Worm (Caenorhabditis elegans): ENCODE data around the gene mmab-1.

Gene mmab-1

DNA sequence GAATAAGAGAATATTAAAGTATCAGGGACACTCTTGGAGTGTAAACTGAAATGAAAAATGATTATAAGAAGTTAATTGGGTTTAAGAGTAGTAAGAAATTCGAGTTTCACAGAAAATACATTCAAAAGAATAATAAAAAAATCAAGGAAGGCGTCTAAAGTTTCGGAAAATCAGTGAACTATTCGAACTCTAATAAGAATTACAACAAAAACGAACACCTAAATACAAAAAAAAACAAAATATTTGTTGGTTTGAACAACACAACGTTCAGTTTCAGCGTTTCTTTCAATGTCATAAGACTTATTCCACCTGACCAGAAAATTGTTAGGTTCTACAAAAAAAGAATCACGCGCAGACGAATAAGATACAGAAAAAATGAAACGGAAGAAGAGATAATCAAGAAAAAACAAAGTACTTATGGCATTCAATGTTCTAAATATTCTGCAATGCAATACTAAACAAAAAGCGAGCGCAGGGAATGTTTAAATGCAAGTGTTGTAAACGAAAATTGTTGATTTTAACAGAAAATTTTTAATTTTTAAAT is 22.8 kb downstream of the mmab-1 start, which contains the start of gene nhl-2:
Gene nhl-2, minus strand, starts transcription at position 51 of the 544 bp plus-strand sequence.
- TF ChIP-seq hnd-1 (tag; optimal IDR thresholded peaks at IDR 0.05) = no peak

DNA sequence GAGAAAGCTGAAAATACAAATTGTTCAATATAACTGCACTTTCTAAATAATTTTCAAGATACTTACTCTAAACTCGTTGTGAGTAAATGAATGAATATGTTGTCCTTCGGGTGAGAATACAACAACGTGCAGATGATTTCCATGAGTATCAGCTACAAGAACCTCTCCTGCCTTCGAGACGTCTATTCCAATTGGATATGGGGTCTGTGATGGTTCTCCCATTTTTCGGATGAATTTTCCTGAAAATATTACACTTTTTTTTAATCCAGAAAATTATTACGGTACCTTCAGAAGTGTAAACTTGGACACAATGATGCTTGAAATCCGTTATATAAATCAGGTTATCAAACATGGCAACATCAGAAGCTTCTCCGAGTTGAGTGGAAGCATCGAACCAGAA is 26.6 kb downstream of the mmab-1 start:
- TF ChIP-seq hnd-1 (tag; optimal IDR thresholded peaks at IDR 0.05) = no peak
- no peak for TF ChIP-seq sea-1 (GFP tag; conservative IDR thresholded peaks at IDR 0.05)
- no peak for TF ChIP-seq B0310.2 (tag; optimal IDR thresholded peaks at IDR 0.05)
- TF ChIP-seq ama-1 (optimal IDR thresholded peaks at IDR 0.05) = no peak
- TF ChIP-seq hmg-4 (GFP tag; optimal IDR thresholded peaks at IDR 0.05) = no peak
- TF ChIP-seq scrt-1 (GFP tag; IDR thresholded peaks at IDR 0.05) = no peak
- no peak for TF ChIP-seq tbx-11 (GFP tag; IDR thresholded peaks at IDR 0.05)
- no peak for TF ChIP-seq ceh-36 (tag; optimal IDR thresholded peaks at IDR 0.05)
- TF ChIP-seq ets-7 (tag; optimal IDR thresholded peaks at IDR 0.05) = no peak

DNA sequence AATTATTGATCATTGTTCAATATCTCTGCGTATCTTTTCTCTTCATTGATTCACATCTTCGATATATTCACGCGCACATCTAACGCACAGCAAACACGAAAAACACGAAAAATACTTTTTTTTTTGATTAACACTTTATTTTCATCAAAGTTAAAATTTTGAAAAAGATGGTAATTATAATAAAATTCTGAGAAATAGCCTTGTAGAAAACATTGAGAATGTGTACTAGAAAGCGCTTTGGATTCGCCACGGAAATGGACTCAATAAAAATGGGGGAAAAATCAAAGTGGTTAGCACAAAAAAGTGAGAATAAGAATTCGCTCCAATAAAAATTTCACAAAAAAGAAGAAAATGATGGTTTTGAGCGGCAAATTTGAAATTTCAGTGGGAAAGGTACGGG is 28.4 kb downstream of the mmab-1 start, which contains the start of gene F26F4.6:
Gene F26F4.6, minus strand, starts transcription at position 101 of the 400 bp plus-strand sequence.
- TF ChIP-seq sea-1 (GFP tag; conservative IDR thresholded peaks at IDR 0.05) = no peak
- TF ChIP-seq F13C5.2 (tag; optimal IDR thresholded peaks at IDR 0.05) = no peak
- no peak for TF ChIP-seq hmg-4 (GFP tag; optimal IDR thresholded peaks at IDR 0.05)
- TF ChIP-seq aly-1 (tag; optimal IDR thresholded peaks at IDR 0.05) = no peak
- TF ChIP-seq scrt-1 (GFP tag; IDR thresholded peaks at IDR 0.05) = no peak
- no peak for TF ChIP-seq tbx-11 (GFP tag; IDR thresholded peaks at IDR 0.05)
- no peak for TF ChIP-seq ceh-13 (GFP tag; optimal IDR thresholded peaks at IDR 0.05)
- TF ChIP-seq pes-1 (GFP tag; IDR thresholded peaks at IDR 0.05) = no peak
- TF ChIP-seq tbx-37 (GFP tag; conservative IDR thresholded peaks at IDR 0.05) = no peak
- TF ChIP-seq hnd-1 (tag; optimal IDR thresholded peaks at IDR 0.05) = no peak
- no peak for TF ChIP-seq flt-1 (GFP tag; IDR thresholded peaks at IDR 0.05)
- TF ChIP-seq tra-4 (tag; optimal IDR thresholded peaks at IDR 0.05) = no peak
- TF ChIP-seq ceh-36 (tag; optimal IDR thresholded peaks at IDR 0.05) = no peak
- TF ChIP-seq hmbx-1 (tag; optimal IDR thresholded peaks at IDR 0.05) = no peak
- TF ChIP-seq ama-1 (optimal IDR thresholded peaks at IDR 0.05) = no peak
- TF ChIP-seq B0310.2 (tag; optimal IDR thresholded peaks at IDR 0.05) = no peak
- TF ChIP-seq ets-7 (tag; optimal IDR thresholded peaks at IDR 0.05) = no peak

DNA sequence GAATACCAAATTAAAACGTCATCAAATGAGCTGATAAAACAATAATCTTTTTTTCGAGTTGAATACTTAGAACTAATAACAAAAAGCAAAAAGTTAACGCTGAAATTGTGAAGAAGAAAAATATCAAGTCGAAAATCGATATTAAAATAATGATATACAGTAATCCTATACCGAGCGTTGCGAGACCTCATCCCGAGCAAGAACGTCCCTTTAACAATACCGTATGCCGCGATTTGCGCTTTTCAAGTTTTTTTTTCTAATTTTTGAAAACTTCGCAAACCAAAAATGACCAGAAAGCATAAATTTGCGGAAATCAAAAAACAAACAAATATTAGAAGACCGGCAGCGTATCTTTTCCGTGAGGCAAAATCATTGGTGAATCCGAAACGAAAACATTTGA is 30.9 kb downstream of the mmab-1 start, which contains the start of gene F26F4.5:
Gene F26F4.5, minus strand, starts transcription at position 256 of the 400 bp plus-strand sequence.
- no peak for TF ChIP-seq pes-1 (GFP tag; IDR thresholded peaks at IDR 0.05)
- no peak for TF ChIP-seq flt-1 (GFP tag; IDR thresholded peaks at IDR 0.05)

DNA sequence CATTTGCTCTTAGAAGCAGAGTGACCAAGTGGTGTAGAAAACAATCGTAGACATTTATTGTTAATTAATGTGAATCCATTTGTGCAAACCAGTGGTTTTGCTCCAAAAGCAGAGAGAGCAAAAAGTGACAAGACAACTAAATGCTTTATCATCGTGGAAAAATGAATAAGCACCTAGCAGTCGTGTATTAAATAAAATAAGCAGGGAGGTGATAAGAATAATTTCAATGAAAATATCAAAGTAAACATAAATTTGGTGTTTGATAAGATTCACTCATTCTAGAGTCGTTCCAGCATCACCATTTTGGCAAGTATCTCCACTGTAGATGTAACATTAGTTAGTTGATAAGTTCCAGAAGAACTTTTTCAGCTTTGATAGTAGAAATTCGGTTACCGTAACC is 34.6 kb downstream of the mmab-1 start, which contains the start of gene clec-6:
Gene clec-6, minus strand, starts transcription at position 154 of the 400 bp plus-strand sequence.
- no peak for TF ChIP-seq tbx-11 (GFP tag; IDR thresholded peaks at IDR 0.05)
- TF ChIP-seq ama-1 (optimal IDR thresholded peaks at IDR 0.05) = no peak
- no peak for TF ChIP-seq aly-1 (tag; optimal IDR thresholded peaks at IDR 0.05)
- no peak for TF ChIP-seq pes-1 (GFP tag; IDR thresholded peaks at IDR 0.05)

DNA sequence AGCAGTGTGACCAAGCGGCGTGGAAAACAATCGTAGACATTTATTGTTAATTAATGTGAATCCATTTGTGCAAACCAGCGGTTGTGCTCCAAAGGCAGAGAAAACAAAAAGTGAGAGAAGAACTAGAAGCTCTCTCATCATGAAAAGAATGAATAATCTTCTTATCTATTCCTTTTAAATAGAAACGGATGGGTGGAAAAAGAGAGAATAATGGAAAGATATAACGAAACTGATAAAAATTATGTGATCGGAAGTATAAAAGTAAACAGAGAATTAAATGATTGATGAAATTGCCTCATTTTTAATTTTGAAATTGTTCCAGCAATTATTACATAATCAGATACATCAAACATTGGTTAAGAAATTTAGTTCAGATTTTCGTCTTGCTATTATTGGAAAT is 38.5 kb downstream of the mmab-1 start, which contains the start of gene clec-5:
Gene clec-5, minus strand, starts transcription at position 178 of the 400 bp plus-strand sequence.
- TF ChIP-seq sea-1 (GFP tag; conservative IDR thresholded peaks at IDR 0.05) (no peak), tbx-11 (GFP tag; IDR thresholded peaks at IDR 0.05) (no peak), aly-1 (tag; optimal IDR thresholded peaks at IDR 0.05) (no peak), hmbx-1 (tag; optimal IDR thresholded peaks at IDR 0.05) (no peak), flt-1 (GFP tag; IDR thresholded peaks at IDR 0.05) (no peak), ceh-13 (GFP tag; optimal IDR thresholded peaks at IDR 0.05) (no peak)

DNA sequence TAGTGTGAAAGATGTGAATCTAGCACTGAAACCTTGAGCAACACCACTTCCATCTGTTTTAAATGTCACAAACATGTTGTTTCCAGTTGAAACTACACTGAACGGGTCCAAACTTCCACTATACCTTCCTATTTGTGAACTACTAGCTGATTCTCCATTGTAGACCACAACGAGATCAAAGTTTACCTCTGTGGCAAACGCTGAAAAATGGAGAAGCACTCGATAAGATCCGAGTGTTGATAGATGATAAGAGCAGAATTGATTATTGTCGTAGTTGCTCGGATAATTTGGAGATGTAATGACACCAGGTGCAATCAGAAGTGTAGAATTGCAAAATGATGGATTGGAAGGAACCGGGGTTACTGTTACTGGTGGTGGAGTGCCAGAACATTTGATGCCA is 40.0 kb downstream of the mmab-1 start:
- no peak for TF ChIP-seq ama-1 (optimal IDR thresholded peaks at IDR 0.05)
- TF ChIP-seq tra-4 (tag; optimal IDR thresholded peaks at IDR 0.05) = no peak
- TF ChIP-seq hmbx-1 (tag; optimal IDR thresholded peaks at IDR 0.05) = no peak
- TF ChIP-seq tbx-37 (GFP tag; conservative IDR thresholded peaks at IDR 0.05) = no peak
- no peak for TF ChIP-seq aly-1 (tag; optimal IDR thresholded peaks at IDR 0.05)
- TF ChIP-seq B0310.2 (tag; optimal IDR thresholded peaks at IDR 0.05) = no peak

DNA sequence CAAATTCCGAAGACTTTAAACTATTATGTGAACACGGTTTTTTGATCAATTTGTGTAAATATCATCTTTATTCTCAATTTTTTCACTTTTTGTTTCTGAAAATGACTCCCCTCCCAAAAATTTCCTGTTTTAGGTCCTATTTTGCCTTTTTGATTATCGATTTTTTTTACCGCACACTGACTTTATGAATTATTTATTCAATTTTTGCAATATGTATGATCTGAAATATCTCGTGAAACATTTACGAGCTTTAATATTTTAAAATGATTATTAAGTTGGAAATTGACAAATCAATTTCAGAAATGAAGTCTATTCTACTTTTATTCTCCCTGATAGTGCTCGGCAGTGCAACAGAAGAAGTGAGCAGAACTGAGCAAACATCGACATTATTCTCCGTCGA is 42.5 kb downstream of the mmab-1 start, which contains the start of gene C35D10.1:
Gene C35D10.1, plus strand, starts transcription at position 301 of the 400 bp plus-strand sequence.
- no peak for TF ChIP-seq tbx-37 (GFP tag; conservative IDR thresholded peaks at IDR 0.05)
- no peak for TF ChIP-seq scrt-1 (GFP tag; IDR thresholded peaks at IDR 0.05)
- no peak for TF ChIP-seq ceh-36 (tag; optimal IDR thresholded peaks at IDR 0.05)
- no peak for TF ChIP-seq ets-7 (tag; optimal IDR thresholded peaks at IDR 0.05)
- no peak for TF ChIP-seq tbx-11 (GFP tag; IDR thresholded peaks at IDR 0.05)
- TF ChIP-seq ama-1 (optimal IDR thresholded peaks at IDR 0.05) = no peak
- no peak for TF ChIP-seq flt-1 (GFP tag; IDR thresholded peaks at IDR 0.05)
- TF ChIP-seq ceh-13 (GFP tag; optimal IDR thresholded peaks at IDR 0.05) = no peak
- no peak for TF ChIP-seq B0310.2 (tag; optimal IDR thresholded peaks at IDR 0.05)
- no peak for TF ChIP-seq hnd-1 (tag; optimal IDR thresholded peaks at IDR 0.05)
- TF ChIP-seq aly-1 (tag; optimal IDR thresholded peaks at IDR 0.05) = no peak
- no peak for TF ChIP-seq pes-1 (GFP tag; IDR thresholded peaks at IDR 0.05)
- no peak for TF ChIP-seq sea-1 (GFP tag; conservative IDR thresholded peaks at IDR 0.05)
- no peak for TF ChIP-seq tra-4 (tag; optimal IDR thresholded peaks at IDR 0.05)
- no peak for TF ChIP-seq hmg-4 (GFP tag; optimal IDR thresholded peaks at IDR 0.05)
- TF ChIP-seq F13C5.2 (tag; optimal IDR thresholded peaks at IDR 0.05) = no peak

DNA sequence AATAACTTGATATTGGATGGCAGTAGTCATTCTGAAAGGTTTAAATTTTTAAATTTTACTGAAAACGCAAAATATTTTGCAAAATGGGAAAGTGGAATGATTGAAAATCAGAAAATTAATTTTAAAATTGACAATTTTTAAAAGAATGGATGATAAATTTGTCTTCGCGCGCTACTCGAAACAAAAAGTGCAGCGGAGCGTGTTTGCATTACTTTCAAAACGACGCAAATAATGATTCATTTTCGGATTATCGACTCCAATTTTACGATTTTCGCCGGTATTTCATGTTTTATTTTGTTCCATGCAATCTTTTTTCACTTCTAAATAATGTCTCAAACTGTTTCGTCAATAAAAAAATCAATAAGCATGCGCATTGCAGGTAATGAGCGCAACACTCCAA is 43.6 kb downstream of the mmab-1 start, which contains the start of the genes tost-1 and arx-6:
Gene tost-1, minus strand, starts transcription at position 31 of the 400 bp plus-strand sequence.
Gene arx-6, plus strand, starts transcription at position 378 of the 400 bp plus-strand sequence.
- TF ChIP-seq scrt-1 (GFP tag; IDR thresholded peaks at IDR 0.05) (no peak), tbx-11 (GFP tag; IDR thresholded peaks at IDR 0.05) (no peak), ets-7 (tag; optimal IDR thresholded peaks at IDR 0.05) (no peak), hmg-4 (GFP tag; optimal IDR thresholded peaks at IDR 0.05) (peak; percentile 35)
